Worm (Caenorhabditis elegans): ENCODE measurements around the gene M153.3.

M153.3 gene

ce11 chrX:12149638-12150137, 7.0 kb downstream of the M153.3 start, which contains the start of gene znf-474:
Gene znf-474, plus strand, starts transcription at chrX:12149924.
- TF ChIP-seq med-1 (GFP tag; optimal IDR thresholded peaks at IDR 0.05; ENCODE audit: insufficient read depth) (no peak), klf-2 (GFP tag; conservative IDR thresholded peaks at IDR 0.05) (no peak)

ce11 chrX:12154055-12154898, 11.6 kb downstream of the M153.3 start, which contains the start of gene mfsd-11:
Gene mfsd-11, minus strand, starts transcription at chrX:12154105.
- TF ChIP-seq ztf-23 (GFP tag; IDR thresholded peaks at IDR 0.05), result no peak
- no peak for TF ChIP-seq klf-2 (GFP tag; conservative IDR thresholded peaks at IDR 0.05)
- no peak for TF ChIP-seq ztf-29 (GFP tag; IDR thresholded peaks at IDR 0.05)
- no peak for TF ChIP-seq med-1 (GFP tag; optimal IDR thresholded peaks at IDR 0.05; ENCODE audit: insufficient read depth)

ce11 chrX:12158641-12159040, 16.0 kb downstream of the M153.3 start:
- TF ChIP-seq ztf-23 (GFP tag; IDR thresholded peaks at IDR 0.05) (no peak), ref-1 (GFP tag; conservative IDR thresholded peaks at IDR 0.05) (no peak), cog-1 (tag; optimal IDR thresholded peaks at IDR 0.05) (peak; percentile 0)

ce11 chrX:12160002-12160690, 17.5 kb downstream of the M153.3 start, which contains the start of gene F57G12.2:
Gene F57G12.2, minus strand, starts transcription at chrX:12160052.
- no peak for TF ChIP-seq med-1 (GFP tag; optimal IDR thresholded peaks at IDR 0.05; ENCODE audit: insufficient read depth)
- no peak for TF ChIP-seq ztf-23 (GFP tag; IDR thresholded peaks at IDR 0.05)
- TF ChIP-seq tab-1 (GFP tag; IDR thresholded peaks at IDR 0.05), result no peak
- no peak for TF ChIP-seq ztf-29 (GFP tag; IDR thresholded peaks at IDR 0.05)
- TF ChIP-seq flt-1 (GFP tag; IDR thresholded peaks at IDR 0.05), result no peak

DNA sequence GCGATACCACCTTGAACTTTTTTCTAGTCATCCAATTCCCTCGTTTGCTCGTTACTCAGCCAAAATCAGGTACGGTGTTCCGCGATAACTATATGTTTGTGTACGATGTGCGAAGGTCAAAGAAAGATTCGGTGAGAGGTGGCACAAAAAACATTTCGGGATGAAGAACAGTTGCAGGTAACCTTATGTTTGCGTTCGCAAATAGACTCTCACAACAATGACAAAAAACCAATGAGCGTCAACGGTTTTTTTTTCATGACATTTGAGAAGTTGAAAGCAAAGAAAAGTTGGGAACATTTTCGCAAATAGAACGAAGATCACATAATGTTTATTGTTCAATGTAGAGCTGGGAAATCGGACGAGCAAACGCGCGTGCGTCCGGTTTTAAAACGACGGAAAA, 20.0 kb downstream of the M153.3 start:
- TF ChIP-seq med-1 (GFP tag; optimal IDR thresholded peaks at IDR 0.05; ENCODE audit: insufficient read depth), result no peak
- no peak for TF ChIP-seq cog-1 (tag; optimal IDR thresholded peaks at IDR 0.05)
- no peak for TF ChIP-seq ztf-23 (GFP tag; IDR thresholded peaks at IDR 0.05)
- TF ChIP-seq tab-1 (GFP tag; IDR thresholded peaks at IDR 0.05), result no peak
- no peak for TF ChIP-seq ztf-29 (GFP tag; IDR thresholded peaks at IDR 0.05)
- TF ChIP-seq flt-1 (GFP tag; IDR thresholded peaks at IDR 0.05), result no peak
- TF ChIP-seq T22C8.4 (GFP tag; IDR thresholded peaks at IDR 0.05), result no peak
- TF ChIP-seq klf-2 (GFP tag; conservative IDR thresholded peaks at IDR 0.05), result no peak
- TF ChIP-seq ref-1 (GFP tag; conservative IDR thresholded peaks at IDR 0.05), result no peak

ce11 chrX:12164047-12164446, 21.4 kb downstream of the M153.3 start:
- TF ChIP-seq tab-1 (GFP tag; IDR thresholded peaks at IDR 0.05) (no peak), T22C8.4 (GFP tag; IDR thresholded peaks at IDR 0.05) (no peak), med-1 (GFP tag; optimal IDR thresholded peaks at IDR 0.05; ENCODE audit: insufficient read depth) (no peak), ztf-29 (GFP tag; IDR thresholded peaks at IDR 0.05) (no peak), flt-1 (GFP tag; IDR thresholded peaks at IDR 0.05) (no peak), ztf-23 (GFP tag; IDR thresholded peaks at IDR 0.05) (no peak), klf-2 (GFP tag; conservative IDR thresholded peaks at IDR 0.05) (no peak), cog-1 (tag; optimal IDR thresholded peaks at IDR 0.05) (no peak)

ce11 chrX:12164943-12165342, 22.3 kb downstream of the M153.3 start:
- no peak for TF ChIP-seq med-1 (GFP tag; optimal IDR thresholded peaks at IDR 0.05; ENCODE audit: insufficient read depth)
- no peak for TF ChIP-seq ztf-23 (GFP tag; IDR thresholded peaks at IDR 0.05)
- no peak for TF ChIP-seq flt-1 (GFP tag; IDR thresholded peaks at IDR 0.05)
- no peak for TF ChIP-seq ref-1 (GFP tag; conservative IDR thresholded peaks at IDR 0.05)

ce11 chrX:12167632-12168377, 25.1 kb downstream of the M153.3 start:
- TF ChIP-seq med-1 (GFP tag; optimal IDR thresholded peaks at IDR 0.05; ENCODE audit: insufficient read depth), result no peak
- no peak for TF ChIP-seq T22C8.4 (GFP tag; IDR thresholded peaks at IDR 0.05)
- TF ChIP-seq cog-1 (tag; optimal IDR thresholded peaks at IDR 0.05), result no peak
- no peak for TF ChIP-seq flt-1 (GFP tag; IDR thresholded peaks at IDR 0.05)
- no peak for TF ChIP-seq tab-1 (GFP tag; IDR thresholded peaks at IDR 0.05)
- no peak for TF ChIP-seq ref-1 (GFP tag; conservative IDR thresholded peaks at IDR 0.05)
- no peak for TF ChIP-seq klf-2 (GFP tag; conservative IDR thresholded peaks at IDR 0.05)
- no peak for TF ChIP-seq ztf-29 (GFP tag; IDR thresholded peaks at IDR 0.05)
- no peak for TF ChIP-seq ztf-23 (GFP tag; IDR thresholded peaks at IDR 0.05)

DNA sequence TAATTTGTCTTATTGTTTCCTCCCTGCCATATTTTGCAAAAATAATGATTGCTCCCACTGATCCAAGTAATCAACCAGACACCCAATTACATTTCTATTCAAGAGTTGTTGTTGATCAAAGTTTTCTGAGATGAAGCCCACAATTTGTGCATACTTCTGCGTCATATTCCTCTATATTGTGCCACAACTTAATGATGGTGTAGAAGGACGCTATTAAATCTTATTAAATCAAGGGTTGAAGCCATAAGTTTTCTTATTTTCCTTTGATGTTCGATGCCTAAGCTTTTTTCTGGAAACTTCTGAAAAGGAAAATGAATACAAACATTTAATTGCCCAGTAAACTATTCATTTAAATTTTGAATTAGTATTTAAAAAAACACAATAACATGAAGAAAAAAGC, 26.1 kb downstream of the M153.3 start:
- TF ChIP-seq klf-2 (GFP tag; conservative IDR thresholded peaks at IDR 0.05), result no peak
- TF ChIP-seq ztf-29 (GFP tag; IDR thresholded peaks at IDR 0.05), result no peak
- no peak for TF ChIP-seq flt-1 (GFP tag; IDR thresholded peaks at IDR 0.05)
- TF ChIP-seq cog-1 (tag; optimal IDR thresholded peaks at IDR 0.05), result no peak
- TF ChIP-seq tab-1 (GFP tag; IDR thresholded peaks at IDR 0.05), result no peak
- no peak for TF ChIP-seq ztf-23 (GFP tag; IDR thresholded peaks at IDR 0.05)
- TF ChIP-seq ref-1 (GFP tag; conservative IDR thresholded peaks at IDR 0.05), result no peak
- no peak for TF ChIP-seq med-1 (GFP tag; optimal IDR thresholded peaks at IDR 0.05; ENCODE audit: insufficient read depth)
- no peak for TF ChIP-seq T22C8.4 (GFP tag; IDR thresholded peaks at IDR 0.05)

All from whole organism, midembryonic.